Fruit fly (Drosophila melanogaster) whole organism, wandering third instar larva: Measurements from ENCODE around the gene MFS10.

Source experiments
- Abd-B ChIP-seq: fragments of >200 bp; optimal IDR thresholded peaks from 2 replicates; lab custom pipeline; 2017; ENCODE audit warnings: missing biosample characterization, missing genetic modification characterization
- CG32264 ChIP-seq: fragments of 200-800 bp; sonication (Bioruptor generic); optimal IDR thresholded peaks from 2 replicates; lab custom pipeline; 2016; ENCODE audit warnings: missing biosample characterization, missing genetic modification characterization
- CG9705 ChIP-seq: fragments of 200-800 bp; sonication (Bioruptor generic); optimal IDR thresholded peaks from 2 replicates; lab custom pipeline; 2018; ENCODE audit warnings: missing biosample characterization, mild to moderate bottlenecking, missing genetic modification characterization
- CrebA ChIP-seq: fragments of 200-800 bp; sonication (Bioruptor generic); optimal IDR thresholded peaks from 2 replicates; lab custom pipeline; 2016; ENCODE audit warnings: missing biosample characterization, mild to moderate bottlenecking, missing genetic modification characterization, borderline replicate concordance
- Dfd ChIP-seq: fragments of >200 bp; optimal IDR thresholded peaks from 2 replicates; lab custom pipeline; 2017; ENCODE audit warnings: missing biosample characterization, missing genetic modification characterization
- Dif ChIP-seq: fragments of 200-275, 200-300 bp; sonication (Bioruptor generic); optimal IDR thresholded peaks from 2 replicates; lab custom pipeline; 2018; ENCODE audit warnings: missing biosample characterization, missing genetic modification characterization; ENCODE audit not compliant: partially characterized antibody
- GATAd ChIP-seq: sonication (Bioruptor generic); optimal IDR thresholded peaks from 2 replicates; lab custom pipeline; 2016; ENCODE audit warnings: missing biosample characterization, missing genetic modification characterization
- HLH106 ChIP-seq: fragments of 200-800 bp; optimal IDR thresholded peaks from 3 replicates; lab custom pipeline; 2019; ENCODE audit warnings: missing biosample characterization, mild to moderate bottlenecking, missing genetic modification characterization, moderate library complexity
- Hnf4 ChIP-seq: fragments of 200-800 bp; sonication (Bioruptor generic); optimal IDR thresholded peaks from 2 replicates; lab custom pipeline; 2016; ENCODE audit warnings: missing biosample characterization, mild to moderate bottlenecking, missing genetic modification characterization
- Hr78 ChIP-seq: fragments of >200 bp; optimal IDR thresholded peaks from 2 replicates; lab custom pipeline; 2017; ENCODE audit warnings: missing biosample characterization, missing genetic modification characterization
- Hr83 ChIP-seq: fragments of 200-300 bp; sonication (Bioruptor generic); optimal IDR thresholded peaks from 2 replicates; lab custom pipeline; 2016; ENCODE audit warnings: missing biosample characterization, mild to moderate bottlenecking, missing genetic modification characterization, moderate library complexity; ENCODE audit not compliant: poor library complexity, severe bottlenecking
- Jra ChIP-seq: sonication (Bioruptor generic); optimal IDR thresholded peaks from 2 replicates; lab custom pipeline; 2016; ENCODE audit warnings: missing biosample characterization, missing genetic modification characterization
- Mio ChIP-seq: sonication (Bioruptor generic); optimal IDR thresholded peaks from 2 replicates; lab custom pipeline; 2016; ENCODE audit warnings: missing biosample characterization, missing genetic modification characterization
- Myc ChIP-seq: fragments of >200 bp; optimal IDR thresholded peaks from 2 replicates; lab custom pipeline; 2017
- N ChIP-seq: fragments of >200 bp; optimal IDR thresholded peaks from 2 replicates; lab custom pipeline; 2018; ENCODE audit warnings: missing biosample characterization, missing external identifiers, missing genetic modification characterization
- OdsH ChIP-seq: fragments of 200-800 bp; sonication (Bioruptor generic); optimal IDR thresholded peaks from 2 replicates; lab custom pipeline; 2016; ENCODE audit warnings: missing biosample characterization, mild to moderate bottlenecking, missing genetic modification characterization
- Rel ChIP-seq, 2 experiments: fragments of 200-800 bp; sonication (Bioruptor generic) in 1 of 2; optimal IDR thresholded peaks; 2 replicates in 1 of 2; 3 replicates in 1 of 2; lab custom pipeline; 2016 to 2019; ENCODE audit warnings: mild to moderate bottlenecking in 2 of 2, missing biosample characterization in 2 of 2, missing genetic modification characterization in 2 of 2, moderate library complexity in 1 of 2
- Sp1 ChIP-seq: fragments of 200-800 bp; sonication (Bioruptor generic); optimal IDR thresholded peaks from 3 replicates; lab custom pipeline; 2019; ENCODE audit warnings: missing biosample characterization, mild to moderate bottlenecking, missing genetic modification characterization, moderate library complexity
- Vsx2 ChIP-seq: fragments of 200-300, 225-300 bp; sonication (Bioruptor generic); optimal IDR thresholded peaks from 2 replicates; lab custom pipeline; 2018; ENCODE audit warnings: missing biosample characterization, missing genetic modification characterization; ENCODE audit not compliant: partially characterized antibody
- br ChIP-seq: fragments of 200-800 bp; sonication (Bioruptor generic); optimal IDR thresholded peaks from 2 replicates; lab custom pipeline; 2016; ENCODE audit warnings: missing biosample characterization, missing genetic modification characterization
- brk ChIP-seq: fragments of 200-800 bp; sonication (Bioruptor generic); optimal IDR thresholded peaks from 2 replicates; lab custom pipeline; 2016; ENCODE audit warnings: missing biosample characterization, mild to moderate bottlenecking, missing genetic modification characterization
- dl ChIP-seq, 2 experiments: fragments of 175-275, 200-275 bp in 1 of 2; fragments of 200-275 bp in 1 of 2; sonication (Bioruptor generic); optimal IDR thresholded peaks; lab custom pipeline; 2018; ENCODE audit warnings: mild to moderate bottlenecking in 2 of 2, missing biosample characterization in 2 of 2, missing genetic modification characterization in 2 of 2, moderate library complexity in 2 of 2; ENCODE audit not compliant: partially characterized antibody in 2 of 2, insufficient read depth in 1 of 2
- dmrt93B ChIP-seq: fragments of 200-800 bp; sonication (Bioruptor generic); optimal IDR thresholded peaks from 2 replicates; lab custom pipeline; 2018; ENCODE audit warnings: missing biosample characterization, mild to moderate bottlenecking, missing genetic modification characterization
- dsf ChIP-seq: sonication (Bioruptor generic); optimal IDR thresholded peaks from 2 replicates; lab custom pipeline; 2016; ENCODE audit warnings: missing biosample characterization, missing genetic modification characterization, borderline replicate concordance
- ey ChIP-seq: fragments of 200-800 bp; sonication (Bioruptor generic); optimal IDR thresholded peaks from 2 replicates; lab custom pipeline; 2016; ENCODE audit warnings: missing biosample characterization, missing genetic modification characterization
- foxo ChIP-seq, 2 experiments: fragments of 200-800 bp; sonication (Bioruptor generic); optimal IDR thresholded peaks; 2 replicates in 1 of 2; 3 replicates in 1 of 2; lab custom pipeline; 2016 to 2017; ENCODE audit warnings: missing biosample characterization in 2 of 2, missing genetic modification characterization in 2 of 2
- fru ChIP-seq: fragments of 200-800 bp; sonication (Bioruptor generic); optimal IDR thresholded peaks from 3 replicates; lab custom pipeline; 2016; ENCODE audit warnings: missing biosample characterization, mild to moderate bottlenecking, missing genetic modification characterization
- h ChIP-seq: fragments of 200-800 bp; sonication (Bioruptor generic); optimal IDR thresholded peaks from 3 replicates; lab custom pipeline; 2016; ENCODE audit warnings: missing biosample characterization, mild to moderate bottlenecking, missing genetic modification characterization
- jim ChIP-seq: fragments of 175-275, 200-325 bp; sonication (Bioruptor generic); optimal IDR thresholded peaks from 2 replicates; lab custom pipeline; 2016; ENCODE audit warnings: missing biosample characterization, mild to moderate bottlenecking, missing genetic modification characterization
- lola ChIP-seq: fragments of >200 bp; optimal IDR thresholded peaks from 2 replicates; lab custom pipeline; 2017; ENCODE audit warnings: missing biosample characterization, missing genetic modification characterization
- pan ChIP-seq: fragments of >200 bp; optimal IDR thresholded peaks from 2 replicates; lab custom pipeline; 2017
- psq ChIP-seq: fragments of 200-800 bp; sonication (Bioruptor generic); optimal IDR thresholded peaks from 3 replicates; lab custom pipeline; 2017; ENCODE audit warnings: missing biosample characterization, mild to moderate bottlenecking, missing genetic modification characterization, moderate library complexity
- rgr ChIP-seq: fragments of 200-800 bp; sonication (Bioruptor generic); optimal IDR thresholded peaks from 3 replicates; lab custom pipeline; 2016; ENCODE audit warnings: missing biosample characterization, mild to moderate bottlenecking, missing genetic modification characterization
- sage ChIP-seq: fragments of 200-800 bp; sonication (Bioruptor generic); optimal IDR thresholded peaks from 2 replicates; lab custom pipeline; 2016; ENCODE audit warnings: missing biosample characterization, mild to moderate bottlenecking, missing genetic modification characterization
- sv ChIP-seq: fragments of 200-800 bp; sonication (Bioruptor generic); optimal IDR thresholded peaks from 3 replicates; lab custom pipeline; 2016; ENCODE audit warnings: missing biosample characterization, missing genetic modification characterization
- tai ChIP-seq: sonication (Bioruptor generic); optimal IDR thresholded peaks from 2 replicates; lab custom pipeline; 2016; ENCODE audit warnings: missing biosample characterization, missing genetic modification characterization
- usp ChIP-seq: fragments of >200 bp; optimal IDR thresholded peaks from 2 replicates; lab custom pipeline; 2017; ENCODE audit warnings: missing biosample characterization, missing genetic modification characterization
- woc ChIP-seq: sonication (Bioruptor generic); optimal IDR thresholded peaks from 2 replicates; lab custom pipeline; 2016; ENCODE audit warnings: missing biosample characterization, mild to moderate bottlenecking, missing genetic modification characterization

MFS10 gene

dm6 chrX:13138887-13139286 lies 10.1 kb downstream of the MFS10 start, which contains the start of gene CG32645:
Gene CG32645, plus strand, starts transcription at chrX:13139199.
- TF ChIP-seq dmrt93B (GFP tag; lab: Kevin White, UChicago) (no peak), dl (GFP tag; optimal IDR thresholded peaks at IDR 0.05; lab: Kevin White, UChicago; ENCODE audit: insufficient read depth in 1 of 2, partially characterized antibody in 2 of 2) (peak in 1 of 2 experiments; percentile 13)

dm6 chrX:13143100-13143499 lies 14.3 kb downstream of the MFS10 start:
- no peak for TF ChIP-seq CG9705 (GFP tag; lab: Kevin White, UChicago)
- peak; percentile 53 for TF ChIP-seq h (GFP tag; lab: Kevin White, UChicago)
- no peak for TF ChIP-seq Dif
- no peak for TF ChIP-seq jim
- no peak for TF ChIP-seq GATAd (GFP tag; lab: Kevin White, UChicago)
- no peak for TF ChIP-seq brk (GFP tag; lab: Kevin White, UChicago)
- no peak for TF ChIP-seq Mio
- TF ChIP-seq pan, result no peak
- no peak for TF ChIP-seq Hr83 (GFP tag; lab: Kevin White, UChicago)
- TF ChIP-seq lola, result no peak
- no peak for TF ChIP-seq Abd-B (GFP tag; lab: Kevin White, UChicago)
- peak; percentile 27 for TF ChIP-seq OdsH
- no peak for TF ChIP-seq Dfd (GFP tag; lab: Kevin White, UChicago)
- no peak for TF ChIP-seq dmrt93B (GFP tag; lab: Kevin White, UChicago)
- TF ChIP-seq Sp1 (GFP tag; lab: Kevin White, UChicago), result peak; percentile 58
- TF ChIP-seq CG32264 (GFP tag; lab: Kevin White, UChicago), result no peak
- TF ChIP-seq Vsx2, result no peak
- TF ChIP-seq Rel (GFP tag; optimal IDR thresholded peaks at IDR 0.05; lab: Kevin White, UChicago), result no peak
- no peak for TF ChIP-seq Rel (tag; optimal IDR thresholded peaks at IDR 0.05; lab: Kevin White, UChicago)
- TF ChIP-seq woc, result no peak
- TF ChIP-seq Hr78 (GFP tag; lab: Kevin White, UChicago), result no peak
- no peak for TF ChIP-seq dl (GFP tag; optimal IDR thresholded peaks at IDR 0.05; lab: Kevin White, UChicago; ENCODE audit: insufficient read depth in 1 of 2, partially characterized antibody in 2 of 2)
- peak; percentile 46 for TF ChIP-seq fru (GFP tag; lab: Kevin White, UChicago)
- TF ChIP-seq Hnf4 (GFP tag; lab: Kevin White, UChicago), result peak; percentile 18
- TF ChIP-seq sv, result no peak
- peak; percentile 6 for TF ChIP-seq br (GFP tag; lab: Kevin White, UChicago)
- peak; percentile 52 for TF ChIP-seq HLH106
- TF ChIP-seq sage (GFP tag; lab: Kevin White, UChicago), result no peak
- TF ChIP-seq rgr (GFP tag; lab: Kevin White, UChicago), result peak; percentile 44
- TF ChIP-seq CrebA (GFP tag; lab: Kevin White, UChicago), result no peak
- TF ChIP-seq tai (GFP tag; lab: Kevin White, UChicago), result no peak
- no peak for TF ChIP-seq N (GFP tag; lab: Kevin White, UChicago)
- no peak for TF ChIP-seq Myc
- no peak for TF ChIP-seq dsf (GFP tag; lab: Kevin White, UChicago)
- TF ChIP-seq ey (GFP tag; lab: Kevin White, UChicago), result peak; percentile 24
- no peak for TF ChIP-seq Jra (GFP tag; lab: Kevin White, UChicago)
- peak in 1 of 2 experiments; percentile 50 for TF ChIP-seq foxo (GFP tag; optimal IDR thresholded peaks at IDR 0.05; lab: Kevin White, UChicago)
- no peak for TF ChIP-seq usp (GFP tag; lab: Kevin White, UChicago)
- TF ChIP-seq psq (GFP tag; lab: Kevin White, UChicago), result peak; percentile 18

- TF ChIP-seq dsf (GFP tag; lab: Kevin White, UChicago) (no peak), Dif (no peak), dl (GFP tag; optimal IDR thresholded peaks at IDR 0.05; lab: Kevin White, UChicago; ENCODE audit: insufficient read depth in 1 of 2, partially characterized antibody in 2 of 2) (no peak), psq (GFP tag; lab: Kevin White, UChicago) (no peak), rgr (GFP tag; lab: Kevin White, UChicago) (no peak), Abd-B (GFP tag; lab: Kevin White, UChicago) (no peak)
- TF ChIP-seq, all 38 proteins: peak for 0
Measured at dm6 chrX:13145858-13146257, 17.0 kb downstream of the MFS10 start.
